Fruit fly (Drosophila melanogaster) whole organism, prepupa: ENCODE data around the gene CG17105.

ENCODE experiments used
- CG11902 ChIP-seq: fragments of 200-800 bp; sonication (Bioruptor generic); optimal IDR thresholded peaks from 3 replicates; lab custom pipeline; 2016; ENCODE audit warnings: missing biosample characterization, missing genetic modification characterization
- CG31627 ChIP-seq: fragments of 200-800 bp; sonication (Bioruptor generic); optimal IDR thresholded peaks from 3 replicates; lab custom pipeline; 2016; ENCODE audit warnings: missing biosample characterization, missing genetic modification characterization
- CG8632 ChIP-seq: fragments of 200-800 bp; sonication (Bioruptor generic); optimal IDR thresholded peaks from 3 replicates; lab custom pipeline; 2016; ENCODE audit warnings: missing biosample characterization, missing genetic modification characterization
- Hr38 ChIP-seq: sonication (Bioruptor generic); optimal IDR thresholded peaks from 2 replicates; lab custom pipeline; 2016; ENCODE audit warnings: missing biosample characterization, missing genetic modification characterization
- fd59A ChIP-seq: fragments of 200-800 bp; sonication (Bioruptor generic); optimal IDR thresholded peaks from 2 replicates; lab custom pipeline; 2017; ENCODE audit warnings: missing biosample characterization, mild to moderate bottlenecking, missing genetic modification characterization, missing genetic modification reagents
- fkh ChIP-seq: fragments of 200-800 bp; sonication (Bioruptor generic); optimal IDR thresholded peaks from 3 replicates; lab custom pipeline; 2017; ENCODE audit warnings: missing biosample characterization, mild to moderate bottlenecking, missing genetic modification characterization, moderate library complexity
- lz ChIP-seq: fragments of 200-800 bp; sonication (Bioruptor generic); optimal IDR thresholded peaks from 3 replicates; lab custom pipeline; 2016; ENCODE audit warnings: missing biosample characterization, missing genetic modification characterization
- net ChIP-seq: fragments of 200-800 bp; sonication (Bioruptor generic); optimal IDR thresholded peaks from 3 replicates; lab custom pipeline; 2016; ENCODE audit warnings: missing biosample characterization, missing genetic modification characterization
- topi ChIP-seq: fragments of 200-800 bp; sonication (Bioruptor generic); optimal IDR thresholded peaks from 3 replicates; lab custom pipeline; 2016; ENCODE audit warnings: missing biosample characterization, missing genetic modification characterization

dm6 chr2L:10638371-10638770, 42.5 kb upstream of the CG17105 start, which contains the start of gene CG7329:
- no peak for TF ChIP-seq fd59A
- no peak for TF ChIP-seq CG8632 (GFP tag; lab: Kevin White, UChicago)
- TF ChIP-seq topi (GFP tag; lab: Kevin White, UChicago) = no peak
- no peak for TF ChIP-seq net (GFP tag; lab: Kevin White, UChicago)
- TF ChIP-seq CG31627 (GFP tag; lab: Kevin White, UChicago) = no peak
- no peak for TF ChIP-seq lz (GFP tag; lab: Kevin White, UChicago)
- TF ChIP-seq fkh (GFP tag; lab: Kevin White, UChicago) = no peak
- TF ChIP-seq Hr38 (GFP tag; lab: Kevin White, UChicago) = no peak
- no peak for TF ChIP-seq CG11902
